Worm (Caenorhabditis elegans): ENCODE measurements around the gene Y50D7A.10.

DNA sequence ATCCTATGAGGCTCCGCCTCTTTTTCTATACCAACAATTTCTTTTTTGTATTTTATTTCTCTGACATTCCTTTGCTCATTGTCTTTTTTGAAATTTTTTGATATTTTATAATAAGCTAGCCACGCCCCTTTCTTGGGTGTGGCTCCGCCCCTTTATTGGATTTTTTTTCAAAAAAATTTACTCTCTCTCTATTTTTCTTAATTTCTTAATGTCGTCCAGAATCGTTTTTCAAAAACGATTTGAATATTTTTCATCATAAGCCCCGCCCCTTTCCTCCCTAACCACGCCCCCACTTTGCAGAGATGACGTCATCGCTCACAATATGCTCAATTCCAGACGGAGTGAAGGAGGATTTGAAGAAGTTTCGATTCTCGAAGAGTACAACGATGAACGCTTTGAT is at the start of gene Y50D7A.10:
- TF ChIP-seq fkh-10 (GFP tag; optimal IDR thresholded peaks at IDR 0.05) (no peak), lin-39 (tag; optimal IDR thresholded peaks at IDR 0.05) (no peak), lin-15B (tag; optimal IDR thresholded peaks at IDR 0.05) (no peak), mml-1 (tag; optimal IDR thresholded peaks at IDR 0.05) (no peak), elt-3 (tag; optimal IDR thresholded peaks at IDR 0.05) (no peak), elt-2 (tag; optimal IDR thresholded peaks at IDR 0.05) (no peak), fos-1 (tag; optimal IDR thresholded peaks at IDR 0.05) (no peak)

All from whole organism, L3 larva.